Fruit fly (Drosophila melanogaster) whole organism, embryonic: ENCODE results near the gene Nup160.

ENCODE experiments used
- CG10209 ChIP-seq: fragments of 200-800 bp; sonication (Bioruptor generic); optimal IDR thresholded peaks from 3 replicates; lab custom pipeline; 2017; ENCODE audit warnings: missing biosample characterization, mild to moderate bottlenecking, missing genetic modification characterization, missing genetic modification reagents
- CG10462 ChIP-seq: fragments of 200-800 bp; sonication (Bioruptor generic); optimal IDR thresholded peaks from 2 replicates; lab custom pipeline; 2016; ENCODE audit warnings: missing biosample characterization, missing genetic modification characterization
- CG11247 ChIP-seq: fragments of 200-800 bp; sonication (Bioruptor generic); IDR thresholded peaks from 2 replicates; pipeline ENCODE4 v1.3.6; 2022; ENCODE audit warnings: missing biosample characterization, missing genetic modification characterization
- CG11695 ChIP-seq: fragments of 200-800 bp; sonication (Bioruptor generic); IDR thresholded peaks from 3 replicates; pipeline ENCODE4 v1.3.6; 2022; ENCODE audit warnings: missing biosample characterization, missing genetic modification characterization
- CG12104 ChIP-seq: fragments of 200-800 bp; sonication (Bioruptor generic); optimal IDR thresholded peaks from 3 replicates; lab custom pipeline; 2016; ENCODE audit warnings: missing biosample characterization, missing genetic modification characterization
- CG12391 ChIP-seq: fragments of 200-800 bp; sonication (Bioruptor generic); optimal IDR thresholded peaks from 3 replicates; lab custom pipeline; 2018; ENCODE audit warnings: missing biosample characterization, mild to moderate bottlenecking, missing genetic modification characterization, moderate library complexity
- CG13123 ChIP-seq: fragments of 200-800 bp; sonication (Bioruptor generic); optimal IDR thresholded peaks from 2 replicates; lab custom pipeline; 2016; ENCODE audit warnings: missing biosample characterization, missing genetic modification characterization
- CG15011 ChIP-seq: fragments of 200-800 bp; sonication (Bioruptor generic); optimal IDR thresholded peaks from 3 replicates; lab custom pipeline; 2018; ENCODE audit warnings: missing biosample characterization, mild to moderate bottlenecking, missing genetic modification characterization
- CG15514 ChIP-seq: fragments of 200-800 bp; sonication (Bioruptor generic); optimal IDR thresholded peaks from 3 replicates; lab custom pipeline; 2017; ENCODE audit warnings: missing biosample characterization, missing genetic modification characterization, mild to moderate bottlenecking, moderate library complexity, missing genetic modification reagents
- CG18764 ChIP-seq: fragments of 200-800 bp; sonication (Bioruptor generic); optimal IDR thresholded peaks from 3 replicates; lab custom pipeline; 2016; ENCODE audit warnings: missing biosample characterization, missing genetic modification characterization
- CG2120 ChIP-seq: fragments of 200-800 bp; sonication (Bioruptor generic); optimal IDR thresholded peaks from 3 replicates; lab custom pipeline; 2016; ENCODE audit warnings: missing biosample characterization, missing genetic modification characterization
- CG32532 ChIP-seq: fragments of 200-800 bp; sonication (Bioruptor generic); IDR thresholded peaks from 2 replicates; pipeline ENCODE4 v1.3.6; 2022; ENCODE audit warnings: missing biosample characterization, missing genetic modification characterization
- CG4360 ChIP-seq: fragments of 200-800 bp; sonication (Bioruptor generic); IDR thresholded peaks from 2 replicates; pipeline ENCODE4 v1.3.6; 2022; ENCODE audit warnings: missing biosample characterization, missing genetic modification characterization
- CG4617 ChIP-seq: fragments of 200-800 bp; sonication (Bioruptor generic); optimal IDR thresholded peaks from 3 replicates; lab custom pipeline; 2016; ENCODE audit warnings: missing biosample characterization, missing genetic modification characterization, borderline replicate concordance
- CG5180 ChIP-seq: fragments of 200-800 bp; sonication (Bioruptor generic); optimal IDR thresholded peaks from 3 replicates; lab custom pipeline; 2017; ENCODE audit warnings: missing biosample characterization, missing genetic modification characterization, mild to moderate bottlenecking, moderate library complexity, missing genetic modification reagents
- CG7357 ChIP-seq: fragments of 200-800 bp; sonication (Bioruptor generic); IDR thresholded peaks from 3 replicates; pipeline ENCODE4 v1.3.6; 2022; ENCODE audit warnings: missing biosample characterization, missing genetic modification characterization
- CG7372 ChIP-seq: fragments of 200-800 bp; sonication (Bioruptor generic); IDR thresholded peaks from 2 replicates; pipeline ENCODE4 v1.3.6; 2022; ENCODE audit warnings: missing biosample characterization, missing genetic modification characterization
- CG7963 ChIP-seq: fragments of 200-800 bp; sonication (Bioruptor generic); IDR thresholded peaks from 3 replicates; pipeline ENCODE4 v1.3.6; 2022; ENCODE audit warnings: missing biosample characterization, missing genetic modification characterization; ENCODE audit not compliant: partially characterized antibody
- CG9932 ChIP-seq: fragments of 200-800 bp; sonication (Bioruptor generic); IDR thresholded peaks from 2 replicates; pipeline ENCODE4 v1.3.6; 2022; ENCODE audit warnings: missing biosample characterization, missing genetic modification characterization
- Deaf1 ChIP-seq: fragments of 200-800 bp; optimal IDR thresholded peaks from 3 replicates; lab custom pipeline; 2019; ENCODE audit warnings: missing biosample characterization, mild to moderate bottlenecking, missing genetic modification characterization, moderate library complexity
- Lim3 ChIP-seq: fragments of 200-800 bp; sonication (Bioruptor generic); IDR thresholded peaks from 2 replicates; pipeline ENCODE4 v1.3.6; 2022; ENCODE audit warnings: missing biosample characterization, missing genetic modification characterization
- Lpt ChIP-seq: fragments of >200 bp; optimal IDR thresholded peaks from 2 replicates; lab custom pipeline; 2018; ENCODE audit warnings: missing biosample characterization, missing genetic modification characterization
- Mad ChIP-seq: fragments of 200-800 bp; sonication (Bioruptor generic); optimal IDR thresholded peaks from 2 replicates; lab custom pipeline; 2016; ENCODE audit warnings: missing biosample characterization, missing genetic modification characterization
- Oaz ChIP-seq: fragments of 200-800 bp; sonication (Bioruptor generic); IDR thresholded peaks from 2 replicates; pipeline ENCODE4 v1.3.6; 2022; ENCODE audit warnings: missing biosample characterization, missing genetic modification characterization
- Rx ChIP-seq: fragments of 200-800 bp; sonication (Bioruptor generic); IDR thresholded peaks from 2 replicates; pipeline ENCODE4 v1.3.6; 2022; ENCODE audit warnings: missing biosample characterization, missing genetic modification characterization
- bab2 ChIP-seq: fragments of 200-800 bp; sonication (Bioruptor generic); optimal IDR thresholded peaks from 2 replicates; lab custom pipeline; 2016; ENCODE audit warnings: missing biosample characterization, missing genetic modification characterization
- bowl ChIP-seq: fragments of 200-800 bp; sonication (Bioruptor generic); IDR thresholded peaks from 2 replicates; pipeline ENCODE4 v1.3.6; 2022; ENCODE audit warnings: missing biosample characterization, missing genetic modification characterization
- crol ChIP-seq: fragments of 200-800 bp; sonication (Bioruptor generic); IDR thresholded peaks from 2 replicates; pipeline ENCODE4 v1.3.6; 2022; ENCODE audit warnings: missing biosample characterization, missing genetic modification characterization
- danr ChIP-seq: fragments of 200-800 bp; sonication (Bioruptor generic); IDR thresholded peaks from 2 replicates; pipeline ENCODE4 v1.3.6; 2022; ENCODE audit warnings: missing biosample characterization, missing genetic modification characterization
- dysf ChIP-seq: fragments of 200-800 bp; sonication (Bioruptor generic); IDR thresholded peaks from 3 replicates; pipeline ENCODE4 v1.3.6; 2022; ENCODE audit warnings: missing biosample characterization, missing genetic modification characterization
- grn ChIP-seq: fragments of 200-800 bp; sonication (Bioruptor generic); optimal IDR thresholded peaks from 3 replicates; lab custom pipeline; 2017; ENCODE audit warnings: missing biosample characterization, missing genetic modification characterization
- gsb ChIP-seq: fragments of 200-800 bp; sonication (Bioruptor generic); IDR thresholded peaks from 2 replicates; pipeline ENCODE4 v1.3.6; 2022; ENCODE audit warnings: missing biosample characterization, missing genetic modification characterization
- hb ChIP-seq: fragments of 200-800 bp; sonication (Bioruptor generic); IDR thresholded peaks from 3 replicates; pipeline ENCODE4 v1.3.6; 2022; ENCODE audit warnings: missing biosample characterization, missing genetic modification characterization; ENCODE audit not compliant: partially characterized antibody
- hkb ChIP-seq, 2 experiments: fragments of 200-800 bp in 1 of 2; fragments of >200 bp in 1 of 2; sonication (Bioruptor generic) in 1 of 2; IDR thresholded peaks in 1 of 2; optimal IDR thresholded peaks in 1 of 2; 2 replicates each; pipeline versions ENCODE4 v1.3.6 to Lab custom; 2017 to 2022; ENCODE audit warnings: missing biosample characterization in 1 of 2, missing genetic modification characterization in 1 of 2
- kah ChIP-seq: fragments of 200-800 bp; sonication (Bioruptor generic); optimal IDR thresholded peaks from 2 replicates; lab custom pipeline; 2018; ENCODE audit warnings: missing biosample characterization, mild to moderate bottlenecking, missing genetic modification characterization
- lilli ChIP-seq: fragments of 200-800 bp; sonication (Bioruptor generic); optimal IDR thresholded peaks from 3 replicates; lab custom pipeline; 2016; ENCODE audit warnings: missing biosample characterization, missing genetic modification characterization
- luna ChIP-seq: fragments of 200-800 bp; sonication (Bioruptor generic); optimal IDR thresholded peaks from 2 replicates; lab custom pipeline; 2016; ENCODE audit warnings: missing biosample characterization, missing genetic modification characterization
- maf-S ChIP-seq: fragments of 200-800 bp; sonication (Bioruptor generic); optimal IDR thresholded peaks from 2 replicates; lab custom pipeline; 2016; ENCODE audit warnings: missing biosample characterization, missing genetic modification characterization
- oc ChIP-seq: fragments of 200-800 bp; sonication (Bioruptor generic); optimal IDR thresholded peaks from 2 replicates; lab custom pipeline; 2018; ENCODE audit warnings: missing biosample characterization, mild to moderate bottlenecking, missing genetic modification characterization, moderate library complexity
- scrt ChIP-seq: fragments of 200-800 bp; sonication (Bioruptor generic); optimal IDR thresholded peaks from 2 replicates; lab custom pipeline; 2018; ENCODE audit warnings: missing biosample characterization, mild to moderate bottlenecking, missing genetic modification characterization, moderate library complexity
- slou ChIP-seq: fragments of 200-800 bp; sonication (Bioruptor generic); optimal IDR thresholded peaks from 3 replicates; lab custom pipeline; 2016; ENCODE audit warnings: missing biosample characterization, missing genetic modification characterization
- tll ChIP-seq, 2 experiments: fragments of 200-800 bp in 1 of 2; fragments of >200 bp in 1 of 2; sonication (Bioruptor generic) in 1 of 2; optimal IDR thresholded peaks; 2 replicates each; lab custom pipeline; 2017 to 2019; ENCODE audit warnings: missing biosample characterization in 2 of 2, missing genetic modification characterization in 2 of 2, mild to moderate bottlenecking in 1 of 2, moderate library complexity in 1 of 2
- zen ChIP-seq: fragments of 200-800 bp; sonication (Bioruptor generic); optimal IDR thresholded peaks from 3 replicates; lab custom pipeline; 2018; ENCODE audit warnings: missing biosample characterization, mild to moderate bottlenecking, missing genetic modification characterization, moderate library complexity
- zfh1 ChIP-seq: fragments of 200-800 bp; sonication (Bioruptor generic); IDR thresholded peaks from 3 replicates; pipeline ENCODE4 v1.3.6; 2022; ENCODE audit warnings: missing biosample characterization, missing genetic modification characterization
- zfh2 ChIP-seq: fragments of 200-800 bp; sonication (Bioruptor generic); optimal IDR thresholded peaks from 2 replicates; lab custom pipeline; 2016; ENCODE audit warnings: missing biosample characterization, missing genetic modification characterization

The Nup160 gene

DNA sequence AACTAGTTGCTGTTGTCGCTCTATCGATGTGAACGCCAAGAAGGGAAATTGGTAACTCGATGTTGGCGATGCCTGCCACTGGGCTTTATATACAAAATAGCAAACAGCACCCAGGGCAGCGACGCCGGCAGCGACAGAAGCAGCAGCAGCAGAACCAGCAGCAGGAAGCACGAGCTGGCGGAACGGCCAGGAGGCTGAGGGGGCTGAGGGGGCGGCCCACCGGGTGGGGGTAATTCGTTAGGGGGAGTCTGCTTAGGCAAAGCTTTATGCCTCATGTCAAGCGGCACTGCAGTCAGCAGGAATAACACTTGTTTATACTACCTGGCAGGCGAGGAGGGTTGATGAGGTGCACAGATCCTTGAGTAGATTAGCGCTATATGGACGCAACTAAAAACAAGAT, 42.2 kb upstream of the Nup160 start, which contains the start of gene AstC (continued):
- no peak for TF ChIP-seq hkb (optimal IDR thresholded peaks at IDR 0.05; lab: Kevin White, UChicago)
- TF ChIP-seq hkb (GFP tag; IDR thresholded peaks at IDR 0.05; lab: Robert Waterston, UW), result no peak
- TF ChIP-seq Oaz, result no peak
- TF ChIP-seq CG11247 (GFP tag; lab: Robert Waterston, UW), result no peak
- no peak for TF ChIP-seq danr (GFP tag; lab: Robert Waterston, UW)
- TF ChIP-seq CG15514 (GFP tag; lab: Kevin White, UChicago), result no peak
- TF ChIP-seq oc (tag; lab: Kevin White, UChicago), result no peak
- TF ChIP-seq grn (GFP tag; lab: Kevin White, UChicago), result no peak
- TF ChIP-seq CG7372 (GFP tag; lab: Robert Waterston, UW), result no peak
- TF ChIP-seq CG13123 (GFP tag; lab: Kevin White, UChicago), result no peak

DNA sequence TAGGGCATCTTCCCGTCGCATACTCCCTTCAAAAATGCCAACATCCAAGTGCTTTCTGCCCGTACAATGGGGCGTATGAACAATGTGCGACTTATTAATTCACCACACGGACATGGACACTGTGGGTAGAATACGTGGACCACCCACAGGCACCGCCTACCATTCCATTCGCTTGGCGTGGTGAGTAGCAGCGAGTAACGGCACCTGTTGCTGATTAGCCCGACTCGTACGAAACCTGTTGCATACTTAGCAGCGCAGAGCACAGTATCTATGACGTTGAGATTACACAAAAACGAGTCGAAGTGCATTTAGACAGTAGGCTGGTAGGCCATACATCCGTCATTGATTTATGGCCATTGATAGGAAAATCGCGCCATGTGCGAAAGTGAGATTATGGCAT, 41.6 kb upstream of the Nup160 start:
- TF ChIP-seq zen (tag; lab: Kevin White, UChicago) (peak; percentile 42), CG18764 (GFP tag; lab: Kevin White, UChicago) (no peak), scrt (GFP tag; lab: Kevin White, UChicago) (peak; percentile 91), hb (GFP tag; lab: Robert Waterston, UW) (no peak), kah (GFP tag; lab: Kevin White, UChicago) (peak; percentile 19), zfh1 (GFP tag; lab: Robert Waterston, UW) (no peak), dysf (GFP tag; lab: Robert Waterston, UW) (0 out of 3 replicates have a peak, but pooled peaks have one; percentile 29)
- TF ChIP-seq, all 482 proteins: peak for 4

DNA sequence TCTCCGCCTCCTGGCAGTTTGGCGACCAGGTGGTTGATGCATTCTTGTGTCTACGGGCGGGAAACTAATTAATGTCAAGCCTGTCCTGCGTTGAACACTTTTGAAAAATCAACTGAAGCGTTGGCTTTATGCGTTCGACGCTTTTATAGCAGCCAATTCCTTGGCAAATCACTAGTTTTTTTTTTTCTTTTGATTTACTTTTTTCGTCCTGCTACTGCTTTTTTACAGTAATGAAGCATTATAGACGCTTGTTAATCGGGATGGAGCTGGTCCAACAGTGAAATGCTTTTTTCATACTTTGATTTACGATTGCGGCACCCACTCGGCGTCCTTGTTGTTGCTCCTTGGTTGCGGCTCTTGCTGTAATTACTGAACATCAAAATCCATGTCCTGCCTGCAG, 38.4 kb upstream of the Nup160 start, which contains the start of gene AstCC:
Gene AstCC, minus strand, starts transcription at position 101 of the 400 bp plus-strand sequence.
- TF ChIP-seq CG7963 (GFP tag; lab: Robert Waterston, UW), result 0 out of 3 replicates have a peak, but pooled peaks have one; percentile 19
- TF ChIP-seq zfh2, result no peak
- no peak for TF ChIP-seq CG4617
- no peak for TF ChIP-seq bab2 (GFP tag; lab: Kevin White, UChicago)
- TF ChIP-seq CG10462 (GFP tag; lab: Kevin White, UChicago), result no peak
- TF ChIP-seq luna (GFP tag; lab: Kevin White, UChicago), result no peak
- TF ChIP-seq, all 482 proteins: peak for 1

- no peak for TF ChIP-seq maf-S (GFP tag; lab: Kevin White, UChicago)
- no peak for TF ChIP-seq tll (GFP tag; optimal IDR thresholded peaks at IDR 0.05; lab: Kevin White, UChicago)
- TF ChIP-seq CG11695 (GFP tag; lab: Robert Waterston, UW), result no peak
- no peak for TF ChIP-seq Lim3 (GFP tag; lab: Robert Waterston, UW)
- no peak for TF ChIP-seq gsb (GFP tag; lab: Robert Waterston, UW)
- TF ChIP-seq Rx (GFP tag; lab: Robert Waterston, UW), result 0 out of 2 replicates have a peak, but pooled peaks have one; percentile 11
- no peak for TF ChIP-seq Lpt (GFP tag; lab: Kevin White, UChicago)
- 0 out of 3 replicates have a peak, but pooled peaks have one; percentile 34 for TF ChIP-seq dysf (GFP tag; lab: Robert Waterston, UW)
- TF ChIP-seq CG5180 (GFP tag; lab: Kevin White, UChicago), result no peak
- TF ChIP-seq bowl (GFP tag; lab: Robert Waterston, UW), result 0 out of 2 replicates have a peak, but pooled peaks have one; percentile 44
- TF ChIP-seq CG32532 (GFP tag; lab: Robert Waterston, UW), result no peak
- TF ChIP-seq CG4360 (GFP tag; lab: Robert Waterston, UW), result no peak
- TF ChIP-seq crol (GFP tag; lab: Robert Waterston, UW), result no peak
- TF ChIP-seq Deaf1 (tag; lab: Kevin White, UChicago), result peak; percentile 64
- peak; percentile 19 for TF ChIP-seq CG12391
- TF ChIP-seq CG9932 (GFP tag; lab: Robert Waterston, UW), result peak; percentile 41
- TF ChIP-seq CG7357, result no peak
- no peak for TF ChIP-seq CG12104 (GFP tag; lab: Kevin White, UChicago)
- no peak for TF ChIP-seq CG15011 (GFP tag; lab: Kevin White, UChicago)
- peak; percentile 42 for TF ChIP-seq CG2120 (GFP tag; lab: Kevin White, UChicago)
- TF ChIP-seq slou, result no peak
- TF ChIP-seq lilli (GFP tag; lab: Kevin White, UChicago), result peak; percentile 29
- no peak for TF ChIP-seq Mad (GFP tag; lab: Kevin White, UChicago)
- no peak for TF ChIP-seq CG10209 (GFP tag; lab: Kevin White, UChicago)
- no peak for TF ChIP-seq CG4617
Measured at dm6 chr2L:11086357-11086924, 37.1 kb upstream of the Nup160 start, which contains the start of gene CG16854. Gene CG16854, plus strand, starts transcription at chr2L:11086721.
